Worm (Caenorhabditis elegans) whole organism, L2 larva: ENCODE measurements around the gene Y55H10A.2.

ENCODE experiments used
- C34F6.9 ChIP-seq: fragments of 150-350 bp; optimal IDR thresholded peaks from 2 replicates; lab custom pipeline; 2014; ENCODE audit warnings: missing biosample characterization, missing genetic modification characterization
- F13H6.1 ChIP-seq: sonication (generic microtip); optimal IDR thresholded peaks from 2 replicates; lab custom pipeline; 2016; ENCODE audit warnings: missing genetic modification characterization, missing compliant biosample characterization
- R02D3.7 ChIP-seq: fragments of 150-350 bp; optimal IDR thresholded peaks from 2 replicates; lab custom pipeline; 2014; ENCODE audit warnings: missing biosample characterization, missing genetic modification characterization
- Y55F3AM.14 ChIP-seq: fragments of 200-800 bp; sonication (Bioruptor generic); optimal IDR thresholded peaks from 2 replicates; lab custom pipeline; 2018; ENCODE audit warnings: mild to moderate bottlenecking, missing genetic modification characterization, missing compliant biosample characterization
- ZK546.5 ChIP-seq: sonication (generic microtip); optimal IDR thresholded peaks from 2 replicates; lab custom pipeline; 2017; ENCODE audit warnings: missing biosample characterization, missing genetic modification characterization
- alr-1 ChIP-seq: fragments of 150-350 bp; optimal IDR thresholded peaks from 2 replicates; lab custom pipeline; 2014; ENCODE audit warnings: missing biosample characterization, missing genetic modification characterization
- aly-2 ChIP-seq: fragments of 150-350 bp; optimal IDR thresholded peaks from 2 replicates; lab custom pipeline; 2014; ENCODE audit warnings: missing biosample characterization, missing genetic modification characterization
- ama-1 ChIP-seq: fragments of 150-350 bp; optimal IDR thresholded peaks from 2 replicates; lab custom pipeline; 2018; ENCODE audit warnings: inconsistent platforms
- blmp-1 ChIP-seq: sonication (generic microtip); optimal IDR thresholded peaks from 2 replicates; lab custom pipeline; 2017; ENCODE audit warnings: missing genetic modification characterization, mild to moderate bottlenecking, missing compliant biosample characterization, antibody characterized with exemption, moderate library complexity; ENCODE audit not compliant: insufficient read depth
- ceh-16 ChIP-seq: fragments of 150-350 bp; optimal IDR thresholded peaks from 2 replicates; lab custom pipeline; 2014; ENCODE audit warnings: missing biosample characterization, missing genetic modification characterization
- ceh-82 ChIP-seq: fragments of 150-350 bp; optimal IDR thresholded peaks from 2 replicates; lab custom pipeline; 2014; ENCODE audit warnings: missing biosample characterization, missing genetic modification characterization
- crh-2 ChIP-seq: sonication (generic microtip); optimal IDR thresholded peaks from 2 replicates; lab custom pipeline; 2017; ENCODE audit warnings: missing biosample characterization, missing genetic modification characterization
- dmd-4 ChIP-seq: sonication (generic microtip); optimal IDR thresholded peaks from 2 replicates; lab custom pipeline; 2017; ENCODE audit warnings: missing biosample characterization, missing genetic modification characterization
- egl-27 ChIP-seq: sonication (generic microtip); optimal IDR thresholded peaks from 3 replicates; lab custom pipeline; 2017; ENCODE audit warnings: missing biosample characterization, missing genetic modification reagents, missing genetic modification characterization
- elt-1 ChIP-seq: fragments of 150-350 bp; optimal IDR thresholded peaks from 2 replicates; lab custom pipeline; 2014; ENCODE audit warnings: missing biosample characterization, missing genetic modification characterization
- elt-3 ChIP-seq: sonication (generic microtip); optimal IDR thresholded peaks from 2 replicates; lab custom pipeline; 2017; ENCODE audit warnings: missing biosample characterization, missing genetic modification characterization
- fos-1 ChIP-seq: fragments of 150-350 bp; optimal IDR thresholded peaks from 2 replicates; lab custom pipeline; 2014; ENCODE audit warnings: missing biosample characterization, missing genetic modification characterization
- gmeb-1 ChIP-seq: fragments of 150-350 bp; optimal IDR thresholded peaks from 2 replicates; lab custom pipeline; 2014; ENCODE audit warnings: missing biosample characterization, missing genetic modification characterization
- lin-11 ChIP-seq: fragments of 150-350 bp; sonication (generic microtip); optimal IDR thresholded peaks from 2 replicates; lab custom pipeline; 2014; ENCODE audit warnings: missing biosample characterization, missing genetic modification characterization, inconsistent platforms, mixed read lengths
- lin-13 ChIP-seq: fragments of 150-350 bp; optimal IDR thresholded peaks from 2 replicates; lab custom pipeline; 2014; ENCODE audit warnings: missing biosample characterization, missing genetic modification reagents, missing genetic modification characterization
- lin-39 ChIP-seq: fragments of 150-350 bp; optimal IDR thresholded peaks from 2 replicates; lab custom pipeline; 2014; ENCODE audit warnings: missing biosample characterization, missing genetic modification reagents, missing genetic modification characterization
- lsy-2 ChIP-seq, 2 experiments: fragments of 150-350 bp in 1 of 2; sonication (generic microtip) in 1 of 2; optimal IDR thresholded peaks; 2 replicates each; lab custom pipeline; 2014 to 2017; ENCODE audit warnings: missing biosample characterization in 2 of 2, missing genetic modification characterization in 2 of 2
- mab-5 ChIP-seq: fragments of 150-350 bp; optimal IDR thresholded peaks from 2 replicates; lab custom pipeline; 2014; ENCODE audit warnings: missing biosample characterization, missing genetic modification characterization
- mbf-1 ChIP-seq: sonication (generic microtip); optimal IDR thresholded peaks from 2 replicates; lab custom pipeline; 2017; ENCODE audit warnings: missing biosample characterization, missing genetic modification characterization
- mdl-1 ChIP-seq, 2 experiments: fragments of 150-350 bp in 1 of 2; sonication (generic microtip) in 1 of 2; optimal IDR thresholded peaks; 2 replicates each; lab custom pipeline; 2017; ENCODE audit warnings: missing biosample characterization in 2 of 2, missing genetic modification characterization in 2 of 2
- nhr-10 ChIP-seq: sonication (generic microtip); optimal IDR thresholded peaks from 2 replicates; lab custom pipeline; 2017; ENCODE audit warnings: missing biosample characterization, missing genetic modification characterization
- nhr-11 ChIP-seq: fragments of 150-350 bp; optimal IDR thresholded peaks from 2 replicates; lab custom pipeline; 2014; ENCODE audit warnings: missing biosample characterization, missing genetic modification characterization
- nhr-12 ChIP-seq: fragments of 150-350 bp; optimal IDR thresholded peaks from 2 replicates; lab custom pipeline; 2014; ENCODE audit warnings: missing biosample characterization, missing genetic modification characterization
- nhr-129 ChIP-seq: fragments of 150-350 bp; optimal IDR thresholded peaks from 2 replicates; lab custom pipeline; 2014; ENCODE audit warnings: missing biosample characterization, missing genetic modification characterization
- nhr-21 ChIP-seq: fragments of 150-350 bp; optimal IDR thresholded peaks from 2 replicates; lab custom pipeline; 2014; ENCODE audit warnings: missing biosample characterization, missing genetic modification characterization
- nhr-23 ChIP-seq: fragments of 150-350 bp; optimal IDR thresholded peaks from 2 replicates; lab custom pipeline; 2014; ENCODE audit warnings: missing biosample characterization, missing genetic modification reagents, missing genetic modification characterization
- nhr-237 ChIP-seq: fragments of 150-350 bp; optimal IDR thresholded peaks from 2 replicates; lab custom pipeline; 2014; ENCODE audit warnings: missing biosample characterization, missing genetic modification characterization
- nhr-25 ChIP-seq: fragments of 150-350 bp; sonication (generic microtip); optimal IDR thresholded peaks from 3 replicates; lab custom pipeline; 2014; ENCODE audit warnings: missing biosample characterization, missing genetic modification characterization
- nhr-6 ChIP-seq: fragments of 150-350 bp; optimal IDR thresholded peaks from 2 replicates; lab custom pipeline; 2014; ENCODE audit warnings: missing biosample characterization, missing genetic modification characterization
- nhr-77 ChIP-seq: fragments of 150-350 bp; optimal IDR thresholded peaks from 2 replicates; lab custom pipeline; 2014; ENCODE audit warnings: missing biosample characterization, missing genetic modification characterization
- peb-1 ChIP-seq: fragments of 150-350 bp; optimal IDR thresholded peaks from 2 replicates; lab custom pipeline; 2014; ENCODE audit warnings: missing biosample characterization, missing genetic modification characterization
- sem-4 ChIP-seq: fragments of 150-350 bp; optimal IDR thresholded peaks from 2 replicates; lab custom pipeline; 2014; ENCODE audit warnings: missing biosample characterization, missing genetic modification reagents, missing genetic modification characterization
- skn-1 ChIP-seq: sonication (generic microtip); optimal IDR thresholded peaks from 2 replicates; lab custom pipeline; 2017; ENCODE audit warnings: missing biosample characterization, missing genetic modification characterization
- sma-3 ChIP-seq: sonication (generic microtip); optimal IDR thresholded peaks from 2 replicates; lab custom pipeline; 2016; ENCODE audit warnings: missing genetic modification reagents, missing genetic modification characterization, missing compliant biosample characterization
- sma-9 ChIP-seq, 2 experiments: fragments of 150-350 bp in 1 of 2; sonication (generic microtip) in 1 of 2; optimal IDR thresholded peaks; 2 replicates each; lab custom pipeline; 2014 to 2016; ENCODE audit warnings: missing genetic modification characterization in 2 of 2, mild to moderate bottlenecking in 1 of 2, missing biosample characterization in 1 of 2, missing compliant biosample characterization in 1 of 2, missing genetic modification reagents in 1 of 2, moderate library complexity in 1 of 2
- snpc-4 ChIP-seq: fragments of 150-350 bp; optimal IDR thresholded peaks from 2 replicates; lab custom pipeline; 2014; ENCODE audit warnings: missing biosample characterization, missing genetic modification characterization
- unc-39 ChIP-seq: fragments of 150-350 bp; optimal IDR thresholded peaks from 2 replicates; lab custom pipeline; 2014; ENCODE audit warnings: missing biosample characterization, missing genetic modification characterization
- unc-55 ChIP-seq: fragments of 150-350 bp; sonication (generic microtip); optimal IDR thresholded peaks from 3 replicates; lab custom pipeline; 2014; ENCODE audit warnings: missing biosample characterization, missing genetic modification reagents, missing genetic modification characterization
- unc-62 ChIP-seq: fragments of 150-350 bp; optimal IDR thresholded peaks from 2 replicates; lab custom pipeline; 2014; ENCODE audit warnings: missing biosample characterization, missing genetic modification reagents, missing genetic modification characterization
- zag-1 ChIP-seq: fragments of 150-350 bp; optimal IDR thresholded peaks from 2 replicates; lab custom pipeline; 2014; ENCODE audit warnings: missing biosample characterization, missing genetic modification characterization
- ztf-1 ChIP-seq: fragments of 200-800 bp; sonication (Bioruptor generic); conservative IDR thresholded peaks from 2 replicates; pipeline ENCODE4 v1.3.6; 2022; ENCODE audit warnings: missing genetic modification characterization, missing compliant biosample characterization
- ztf-11 ChIP-seq: sonication (generic microtip); optimal IDR thresholded peaks from 2 replicates; lab custom pipeline; 2017; ENCODE audit warnings: missing biosample characterization, missing genetic modification characterization
- ztf-4 ChIP-seq: fragments of 150-350 bp; optimal IDR thresholded peaks from 2 replicates; lab custom pipeline; 2014; ENCODE audit warnings: missing biosample characterization, missing genetic modification characterization

Gene Y55H10A.2

ce11 chrIV:3385337-3386215, 22.3 kb downstream of the Y55H10A.2 start, which contains the start of gene mai-2:
TSS of gene mai-2 (plus strand) at chrIV:3385910.
- TF ChIP-seq ztf-11 (tag; lab: Kevin White, UChicago) (no peak), mdl-1 (tag; optimal IDR thresholded peaks at IDR 0.05; lab: Kevin White, UChicago) (peak in 1 of 2 experiments; percentile 16), ztf-1 (GFP tag; lab: Robert Waterston, UW) (no peak), elt-3 (tag; lab: Kevin White, UChicago) (no peak), unc-39 (no peak), nhr-25 (tag; lab: Kevin White, UChicago) (peak; percentile 20), unc-62 (GFP tag; lab: Kevin White, UChicago) (no peak), dmd-4 (tag; lab: Kevin White, UChicago) (no peak), lin-11 (peak; percentile 48), fos-1 (tag; lab: Kevin White, UChicago) (no peak), elt-1 (no peak), lin-13 (GFP tag; lab: Kevin White, UChicago) (peak; percentile 51), F13H6.1 (tag; lab: Kevin White, UChicago) (peak; percentile 51), nhr-237 (tag; lab: Kevin White, UChicago) (no peak), nhr-12 (tag; lab: Kevin White, UChicago) (no peak), sma-9 (GFP tag; optimal IDR thresholded peaks at IDR 0.05; lab: Kevin White, UChicago) (peak; percentile 25), sma-9 (tag; optimal IDR thresholded peaks at IDR 0.05; lab: Kevin White, UChicago) (no peak), ceh-82 (tag; lab: Kevin White, UChicago) (no peak), lin-39 (tag; lab: Kevin White, UChicago) (no peak), unc-55 (GFP tag; lab: Kevin White, UChicago) (peak; percentile 82), C34F6.9 (peak; percentile 76), zag-1 (tag; lab: Kevin White, UChicago) (no peak), Y55F3AM.14 (GFP tag; lab: Kevin White, UChicago) (no peak), nhr-129 (peak; percentile 51), nhr-6 (no peak), sem-4 (peak; percentile 8), ZK546.5 (tag; lab: Kevin White, UChicago) (no peak), alr-1 (tag; lab: Kevin White, UChicago) (no peak), ama-1 (lab: Kevin White, UChicago) (peak; percentile 52), aly-2 (no peak), lsy-2 (tag; optimal IDR thresholded peaks at IDR 0.05; lab: Kevin White, UChicago) (peak; percentile 75 to 81), ztf-4 (tag; lab: Kevin White, UChicago) (peak; percentile 39), mbf-1 (tag; lab: Kevin White, UChicago) (no peak), nhr-23 (tag; lab: Kevin White, UChicago) (no peak), gmeb-1 (tag; lab: Kevin White, UChicago) (peak; percentile 90), nhr-10 (tag; lab: Kevin White, UChicago) (no peak), peb-1 (tag; lab: Kevin White, UChicago) (no peak), R02D3.7 (tag; lab: Kevin White, UChicago) (no peak), skn-1 (tag; lab: Kevin White, UChicago) (no peak), nhr-77 (tag; lab: Kevin White, UChicago) (no peak), mab-5 (tag; lab: Kevin White, UChicago) (no peak), crh-2 (tag; lab: Kevin White, UChicago) (peak; percentile 54), nhr-21 (no peak), egl-27 (tag; lab: Kevin White, UChicago) (no peak), blmp-1 (tag; lab: Kevin White, UChicago) (peak; percentile 42), snpc-4 (no peak), ceh-16 (tag; lab: Kevin White, UChicago) (no peak), nhr-11 (no peak), sma-3 (GFP tag; lab: Kevin White, UChicago) (peak; percentile 63)
